Worm (Caenorhabditis elegans): ENCODE results near the gene pcyt-1.

pcyt-1 gene

DNA sequence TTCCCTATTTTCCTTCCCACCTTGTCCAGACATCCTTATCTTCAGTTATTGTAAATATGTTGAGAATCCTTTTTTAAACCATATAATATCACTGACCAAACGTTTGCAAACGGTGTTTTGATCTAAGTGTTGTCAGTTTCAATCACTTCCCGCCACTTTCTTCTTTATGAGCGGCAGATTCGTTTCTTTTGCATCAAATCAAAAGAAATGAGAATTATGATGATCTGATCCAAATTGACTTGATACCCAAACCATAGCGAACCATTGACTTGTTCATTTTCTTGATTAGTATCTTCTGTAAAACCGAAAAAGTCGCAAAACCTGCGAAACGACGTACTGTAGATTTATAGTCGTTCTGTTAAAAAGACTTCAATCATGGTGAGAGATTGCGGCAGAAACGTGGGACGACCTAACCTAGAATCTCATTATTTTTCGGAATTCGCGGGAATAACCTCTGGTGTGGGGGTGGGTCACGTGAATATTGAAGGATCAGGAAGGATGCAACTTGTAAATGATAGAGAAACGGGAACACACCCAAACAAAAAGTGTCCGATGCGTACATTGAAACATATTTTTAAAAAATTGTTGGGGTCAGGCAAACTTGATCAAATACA, 21.9 kb downstream of the pcyt-1 start (continued):
- TF ChIP-seq lin-35 (GFP tag; optimal IDR thresholded peaks at IDR 0.05) (no peak), unc-130 (tag; optimal IDR thresholded peaks at IDR 0.05) (no peak), mdl-1 (tag; optimal IDR thresholded peaks at IDR 0.05) (peak in 1 of 2 experiments; percentile 35), pqm-1 (tag; optimal IDR thresholded peaks at IDR 0.05) (no peak), C16A3.4 (tag; optimal IDR thresholded peaks at IDR 0.05) (no peak), unc-62 (GFP tag; optimal IDR thresholded peaks at IDR 0.05) (no peak), nhr-71 (tag; optimal IDR thresholded peaks at IDR 0.05) (peak; percentile 5), rnt-1 (tag; optimal IDR thresholded peaks at IDR 0.05) (no peak), lir-3 (tag; optimal IDR thresholded peaks at IDR 0.05; ENCODE audit: poor library complexity) (no peak), ztf-11 (tag; optimal IDR thresholded peaks at IDR 0.05) (no peak), nhr-28 (tag; optimal IDR thresholded peaks at IDR 0.05) (no peak), irx-1 (tag; optimal IDR thresholded peaks at IDR 0.05) (no peak), efl-3 (GFP tag; optimal IDR thresholded peaks at IDR 0.05) (no peak), ces-1 (GFP tag; optimal IDR thresholded peaks at IDR 0.05) (no peak), nhr-90 (tag; optimal IDR thresholded peaks at IDR 0.05; ENCODE audit: poor library complexity) (no peak), mep-1 (tag; optimal IDR thresholded peaks at IDR 0.05) (no peak), ceh-63 (GFP tag; optimal IDR thresholded peaks at IDR 0.05) (no peak), nhr-20 (tag; optimal IDR thresholded peaks at IDR 0.05) (peak; percentile 28), sptf-1 (tag; optimal IDR thresholded peaks at IDR 0.05) (no peak)

ce11 chrX:7596029-7596428, 23.9 kb downstream of the pcyt-1 start:
- peak; percentile 88 for TF ChIP-seq blmp-1 (tag; optimal IDR thresholded peaks at IDR 0.05)
- TF ChIP-seq ces-1 (GFP tag; optimal IDR thresholded peaks at IDR 0.05) = no peak
- peak; percentile 29 for TF ChIP-seq nhr-20 (tag; optimal IDR thresholded peaks at IDR 0.05)
- TF ChIP-seq elt-2 (tag; optimal IDR thresholded peaks at IDR 0.05) = peak; percentile 24
- peak in 1 of 2 experiments; percentile 40 for TF ChIP-seq lin-35 (GFP tag; optimal IDR thresholded peaks at IDR 0.05)
- TF ChIP-seq jun-1 (tag; optimal IDR thresholded peaks at IDR 0.05) = no peak
- TF ChIP-seq elt-3 (tag; optimal IDR thresholded peaks at IDR 0.05) = peak in 2 of 6 experiments; percentile 29 to 68
- TF ChIP-seq nhr-71 (tag; optimal IDR thresholded peaks at IDR 0.05) = peak; percentile 47
- TF ChIP-seq lin-14 (GFP tag; optimal IDR thresholded peaks at IDR 0.05) = peak; percentile 49
- no peak for TF ChIP-seq aly-2 (tag; optimal IDR thresholded peaks at IDR 0.05)
- TF ChIP-seq nhr-90 (tag; optimal IDR thresholded peaks at IDR 0.05; ENCODE audit: poor library complexity) = peak; percentile 51
- TF ChIP-seq nhr-85 (tag) = peak; percentile 82
- no peak for TF ChIP-seq unc-86 (tag; optimal IDR thresholded peaks at IDR 0.05)
- no peak for TF ChIP-seq C16A3.4 (tag; optimal IDR thresholded peaks at IDR 0.05)

DNA sequence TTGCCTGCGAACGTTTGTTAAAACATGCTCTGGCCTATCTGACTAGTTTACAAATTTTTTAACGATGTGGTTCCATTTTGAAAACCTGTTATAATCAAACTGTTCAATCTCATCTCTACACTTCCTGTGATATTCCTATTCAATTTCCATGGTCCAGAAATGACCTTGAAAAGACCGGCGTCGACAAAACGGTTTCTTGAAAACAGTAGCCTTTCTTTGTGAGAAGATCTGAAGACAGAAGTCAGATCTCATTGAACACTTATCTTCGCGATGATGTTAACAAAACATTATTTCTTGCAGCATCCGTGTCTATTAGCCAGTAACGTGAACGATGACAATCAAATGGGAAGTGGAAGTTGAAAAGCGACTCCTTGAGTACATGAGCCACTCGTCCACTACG, 24.5 kb downstream of the pcyt-1 start, which contains the start of gene C44E12.1:
TSS of gene C44E12.1 (plus strand) at position 301 of the 400 bp plus-strand sequence.
- no peak for TF ChIP-seq lin-35 (GFP tag; optimal IDR thresholded peaks at IDR 0.05)
- TF ChIP-seq efl-1 (optimal IDR thresholded peaks at IDR 0.05) = no peak
- peak in 1 of 2 experiments; percentile 53 for TF ChIP-seq efl-1 (GFP tag; optimal IDR thresholded peaks at IDR 0.05 in 1 of 2)
- TF ChIP-seq nhr-85 (tag) = peak; percentile 7
- peak; percentile 8 for TF ChIP-seq lin-14 (GFP tag; optimal IDR thresholded peaks at IDR 0.05)

ce11 chrX:7607982-7608381, 35.8 kb downstream of the pcyt-1 start, which contains the start of gene twk-17:
Gene twk-17 (minus strand): TSS chrX:7608082.
- TF ChIP-seq unc-98 (GFP tag; IDR thresholded peaks at IDR 0.05) = no peak

ce11 chrX:7614466-7614865, 42.3 kb downstream of the pcyt-1 start:
- TF ChIP-seq sup-37 (GFP tag; optimal IDR thresholded peaks at IDR 0.05) = no peak

DNA sequence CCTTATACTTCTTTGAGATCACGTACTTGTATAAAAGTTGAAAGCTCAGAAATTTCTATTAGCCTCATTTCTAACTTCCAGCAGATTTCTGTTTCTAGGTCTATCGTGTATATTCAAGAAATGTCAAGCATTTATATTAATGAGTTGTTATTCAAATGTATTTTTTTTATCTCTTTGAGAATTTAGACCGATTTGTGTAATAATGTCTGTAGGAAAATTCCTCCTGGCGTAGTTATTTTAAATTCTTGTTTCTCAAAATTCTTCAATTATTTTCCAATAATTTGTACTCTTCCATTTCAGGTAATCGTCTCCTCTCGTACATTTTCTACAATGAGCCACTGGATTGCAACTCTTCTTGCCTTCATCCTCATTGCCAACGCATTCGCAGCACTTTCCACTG, 55.2 kb downstream of the pcyt-1 start, which contains the start of gene nlp-61:
TSS of gene nlp-61 (plus strand) at position 301 of the 400 bp plus-strand sequence.
- TF ChIP-seq nhr-85 (tag) = no peak
- no peak for TF ChIP-seq C16A3.4 (tag; optimal IDR thresholded peaks at IDR 0.05)
- TF ChIP-seq unc-62 (GFP tag; optimal IDR thresholded peaks at IDR 0.05) = no peak
- TF ChIP-seq ets-5 (GFP tag; IDR thresholded peaks at IDR 0.05) = no peak
- TF ChIP-seq efl-1 (optimal IDR thresholded peaks at IDR 0.05) = no peak
- no peak for TF ChIP-seq efl-1 (GFP tag; optimal IDR thresholded peaks at IDR 0.05 in 1 of 2)
- no peak for TF ChIP-seq vab-15 (tag; optimal IDR thresholded peaks at IDR 0.05)
- no peak for TF ChIP-seq lin-13 (GFP tag; optimal IDR thresholded peaks at IDR 0.05)
- TF ChIP-seq sptf-1 (tag; optimal IDR thresholded peaks at IDR 0.05) = no peak
- TF ChIP-seq nhr-12 (tag; optimal IDR thresholded peaks at IDR 0.05) = no peak
- no peak for TF ChIP-seq lir-3 (tag; optimal IDR thresholded peaks at IDR 0.05; ENCODE audit: poor library complexity)
- no peak for TF ChIP-seq nhr-237 (tag; optimal IDR thresholded peaks at IDR 0.05)
- TF ChIP-seq jun-1 (tag; optimal IDR thresholded peaks at IDR 0.05) = no peak
- no peak for TF ChIP-seq mef-2 (tag; optimal IDR thresholded peaks at IDR 0.05)
- no peak for TF ChIP-seq ceh-8 (GFP tag; optimal IDR thresholded peaks at IDR 0.05)
- TF ChIP-seq nhr-71 (tag; optimal IDR thresholded peaks at IDR 0.05) = no peak
- TF ChIP-seq hlh-17 (GFP tag; optimal IDR thresholded peaks at IDR 0.05; ENCODE audit: borderline replicate concordance) = no peak
- TF ChIP-seq hlh-4 (tag; optimal IDR thresholded peaks at IDR 0.05) = no peak
- no peak for TF ChIP-seq aha-1 (tag; optimal IDR thresholded peaks at IDR 0.05)

Data from whole organism, L1 larva.